6 worm cellular contexts compared by ENCODE assay signal in genomic region chrV:10693749-10694148, ce11.
A peak's percentile ranks its signal among the peaks of the same experiment; 100 is the strongest.
TF ChIP-seq lines count a peak whose summit lies in the region.

No protein-coding gene starts in this region.

TF ChIP-seq in whole organism, L1 larva, 84 proteins besides CTCF, POLR2A, EP300 and RAD21 (continues in another document):
- no peak for TF ChIP-seq lir-3 (tag; optimal IDR thresholded peaks at IDR 0.05; lab: Kevin White, UChicago; ENCODE audit: poor library complexity)
- TF ChIP-seq egl-27 (tag; optimal IDR thresholded peaks at IDR 0.05; lab: Kevin White, UChicago), result no peak
- no peak for TF ChIP-seq mef-2 (tag; optimal IDR thresholded peaks at IDR 0.05; lab: Kevin White, UChicago)
- peak in 1 of 2 experiments; percentile 1 for TF ChIP-seq lsy-2 (tag; optimal IDR thresholded peaks at IDR 0.05; lab: Kevin White, UChicago)
- TF ChIP-seq hlh-17 (GFP tag; optimal IDR thresholded peaks at IDR 0.05; lab: Kevin White, UChicago; ENCODE audit: borderline replicate concordance), result no peak
- TF ChIP-seq egl-13 (tag; optimal IDR thresholded peaks at IDR 0.05; lab: Kevin White, UChicago), result no peak
- TF ChIP-seq aha-1 (tag; optimal IDR thresholded peaks at IDR 0.05; lab: Kevin White, UChicago), result no peak
- no peak for TF ChIP-seq pax-3 (tag; optimal IDR thresholded peaks at IDR 0.05; lab: Kevin White, UChicago)
- TF ChIP-seq sptf-1 (tag; optimal IDR thresholded peaks at IDR 0.05; lab: Kevin White, UChicago), result no peak
- TF ChIP-seq nhr-77 (tag; optimal IDR thresholded peaks at IDR 0.05; lab: Kevin White, UChicago), result no peak
- no peak for TF ChIP-seq skn-1 (tag; optimal IDR thresholded peaks at IDR 0.05; lab: Kevin White, UChicago)
- no peak for TF ChIP-seq ets-5 (GFP tag; IDR thresholded peaks at IDR 0.05; lab: Robert Waterston, UW)
- no peak for TF ChIP-seq mab-9 (GFP tag; IDR thresholded peaks at IDR 0.05; lab: Robert Waterston, UW)
- no peak for TF ChIP-seq nhr-90 (tag; optimal IDR thresholded peaks at IDR 0.05; lab: Kevin White, UChicago; ENCODE audit: poor library complexity)
- no peak for TF ChIP-seq nhr-237 (tag; optimal IDR thresholded peaks at IDR 0.05; lab: Kevin White, UChicago)

TF ChIP-seq in whole organism, L2 larva, 48 proteins besides CTCF, POLR2A, EP300 and RAD21 (continues in another document):
- TF ChIP-seq mdl-1 (tag; optimal IDR thresholded peaks at IDR 0.05; lab: Kevin White, UChicago) (no peak), dmd-4 (tag; optimal IDR thresholded peaks at IDR 0.05; lab: Kevin White, UChicago) (no peak), nhr-11 (tag; optimal IDR thresholded peaks at IDR 0.05; lab: Kevin White, UChicago) (no peak), Y55F3AM.14 (GFP tag; optimal IDR thresholded peaks at IDR 0.05; lab: Kevin White, UChicago) (no peak), egl-27 (tag; optimal IDR thresholded peaks at IDR 0.05; lab: Kevin White, UChicago) (peak; percentile 23), fos-1 (tag; optimal IDR thresholded peaks at IDR 0.05; lab: Kevin White, UChicago) (peak; percentile 95), snpc-4 (tag; optimal IDR thresholded peaks at IDR 0.05; lab: Kevin White, UChicago) (no peak), lin-11 (tag; optimal IDR thresholded peaks at IDR 0.05; lab: Kevin White, UChicago) (no peak), aly-2 (tag; optimal IDR thresholded peaks at IDR 0.05; lab: Kevin White, UChicago) (no peak), alr-1 (tag; optimal IDR thresholded peaks at IDR 0.05; lab: Kevin White, UChicago) (no peak), peb-1 (tag; optimal IDR thresholded peaks at IDR 0.05; lab: Kevin White, UChicago) (no peak), nhr-10 (tag; optimal IDR thresholded peaks at IDR 0.05; lab: Kevin White, UChicago) (no peak), ceh-82 (tag; optimal IDR thresholded peaks at IDR 0.05; lab: Kevin White, UChicago) (no peak), gmeb-1 (tag; optimal IDR thresholded peaks at IDR 0.05; lab: Kevin White, UChicago) (peak; percentile 46), elt-1 (tag; optimal IDR thresholded peaks at IDR 0.05; lab: Kevin White, UChicago) (no peak), ZK546.5 (tag; optimal IDR thresholded peaks at IDR 0.05; lab: Kevin White, UChicago) (no peak), elt-3 (tag; optimal IDR thresholded peaks at IDR 0.05; lab: Kevin White, UChicago) (no peak)

TF ChIP-seq in whole organism, L3 larva, 47 proteins besides CTCF, POLR2A, EP300 and RAD21 (continues in another document):
- TF ChIP-seq nhr-237 (tag; optimal IDR thresholded peaks at IDR 0.05; lab: Kevin White, UChicago) (no peak), nhr-23 (tag; optimal IDR thresholded peaks at IDR 0.05; lab: Kevin White, UChicago) (no peak), nhr-25 (tag; optimal IDR thresholded peaks at IDR 0.05; lab: Kevin White, UChicago) (no peak), egl-5 (tag; optimal IDR thresholded peaks at IDR 0.05; lab: Kevin White, UChicago) (no peak), pqm-1 (tag; optimal IDR thresholded peaks at IDR 0.05; lab: Kevin White, UChicago) (peak; percentile 99), zag-1 (tag; optimal IDR thresholded peaks at IDR 0.05; lab: Kevin White, UChicago) (no peak), lsy-12 (tag; optimal IDR thresholded peaks at IDR 0.05; lab: Kevin White, UChicago) (no peak), nhr-28 (tag; optimal IDR thresholded peaks at IDR 0.05; lab: Kevin White, UChicago) (no peak), hmg-11 (tag; optimal IDR thresholded peaks at IDR 0.05; lab: Kevin White, UChicago) (no peak), nhr-77 (tag; optimal IDR thresholded peaks at IDR 0.05; lab: Kevin White, UChicago) (no peak), nhr-12 (tag; optimal IDR thresholded peaks at IDR 0.05; lab: Kevin White, UChicago) (no peak), elt-2 (tag; optimal IDR thresholded peaks at IDR 0.05; lab: Kevin White, UChicago) (peak; percentile 99), unc-62 (GFP tag; optimal IDR thresholded peaks at IDR 0.05; lab: Kevin White, UChicago) (no peak), egl-27 (tag; optimal IDR thresholded peaks at IDR 0.05; lab: Kevin White, UChicago) (no peak), aly-2 (tag; optimal IDR thresholded peaks at IDR 0.05; lab: Kevin White, UChicago) (no peak), daf-12 (tag; optimal IDR thresholded peaks at IDR 0.05; lab: Kevin White, UChicago) (no peak), nhr-43 (tag; optimal IDR thresholded peaks at IDR 0.05; lab: Kevin White, UChicago; ENCODE audit: poor library complexity, severe bottlenecking) (no peak)

TF ChIP-seq in whole organism, L4 larva, 104 proteins besides CTCF, POLR2A, EP300 and RAD21 (continues in another document):
- TF ChIP-seq mep-1 (tag; optimal IDR thresholded peaks at IDR 0.05; lab: Kevin White, UChicago) (peak; percentile 4), unc-39 (tag; optimal IDR thresholded peaks at IDR 0.05; lab: Kevin White, UChicago) (no peak), lsy-2 (tag; optimal IDR thresholded peaks at IDR 0.05; lab: Kevin White, UChicago) (peak in 1 of 2 experiments; percentile 21), hlh-11 (tag; optimal IDR thresholded peaks at IDR 0.05; lab: Kevin White, UChicago) (peak; percentile 92), mdl-1 (tag; optimal IDR thresholded peaks at IDR 0.05; lab: Kevin White, UChicago) (peak in 1 of 2 experiments; percentile 72), pha-4 (GFP tag; IDR thresholded peaks at IDR 0.05; lab: Robert Waterston, UW) (0 out of 2 replicates have a peak, but pooled peaks have one; percentile 34), pha-4 (tag; optimal IDR thresholded peaks at IDR 0.05; lab: Kevin White, UChicago) (no peak), nhr-102 (tag; optimal IDR thresholded peaks at IDR 0.05; lab: Kevin White, UChicago) (peak; percentile 76), nhr-77 (tag; optimal IDR thresholded peaks at IDR 0.05; lab: Kevin White, UChicago) (peak; percentile 82), nhr-28 (tag; optimal IDR thresholded peaks at IDR 0.05; lab: Kevin White, UChicago) (peak; percentile 87), tra-1 (GFP tag; IDR thresholded peaks at IDR 0.05; lab: Robert Waterston, UW) (peak; percentile 80), lin-1 (GFP tag; IDR thresholded peaks at IDR 0.05; lab: Robert Waterston, UW) (peak; percentile 92), dmd-6 (GFP tag; IDR thresholded peaks at IDR 0.05; lab: Robert Waterston, UW) (peak; percentile 99), fos-1 (tag; optimal IDR thresholded peaks at IDR 0.05; lab: Kevin White, UChicago) (no peak), nhr-6 (tag; optimal IDR thresholded peaks at IDR 0.05; lab: Kevin White, UChicago) (no peak), zip-2 (tag; optimal IDR thresholded peaks at IDR 0.05; lab: Kevin White, UChicago) (no peak)

TF ChIP-seq in whole organism, late embryonic, 69 proteins besides CTCF, POLR2A, EP300 and RAD21:
- TF ChIP-seq nfya-1 (tag; optimal IDR thresholded peaks at IDR 0.05; lab: Kevin White, UChicago), result no peak
- no peak for TF ChIP-seq ceh-6 (GFP tag; optimal IDR thresholded peaks at IDR 0.05; lab: Kevin White, UChicago)
- no peak for TF ChIP-seq ceh-22 (tag; optimal IDR thresholded peaks at IDR 0.05; lab: Kevin White, UChicago)
- peak; percentile 84 for TF ChIP-seq elt-2 (tag; optimal IDR thresholded peaks at IDR 0.05; lab: Kevin White, UChicago)
- TF ChIP-seq pqm-1 (tag; optimal IDR thresholded peaks at IDR 0.05; lab: Kevin White, UChicago), result peak; percentile 42

TF ChIP-seq in whole organism, young adult, 124 proteins besides CTCF, POLR2A, EP300 and RAD21 (continues in another document):
- TF ChIP-seq mel-28 (tag; optimal IDR thresholded peaks at IDR 0.05; lab: Kevin White, UChicago; ENCODE audit: borderline replicate concordance) (no peak), bed-2 (GFP tag; IDR thresholded peaks at IDR 0.05; lab: Robert Waterston, UW) (no peak), somi-1 (GFP tag; optimal IDR thresholded peaks at IDR 0.05; lab: Kevin White, UChicago) (no peak), atf-7 (tag; optimal IDR thresholded peaks at IDR 0.05; lab: Kevin White, UChicago) (peak; percentile 75), snpc-1.1 (tag; optimal IDR thresholded peaks at IDR 0.05; lab: Kevin White, UChicago; ENCODE audit: insufficient read depth) (no peak), nfyb-1 (GFP tag; IDR thresholded peaks at IDR 0.05; lab: Robert Waterston, UW) (no peak), snpc-1.3 (tag; optimal IDR thresholded peaks at IDR 0.05; lab: Kevin White, UChicago; ENCODE audit: insufficient read depth) (no peak), let-607 (tag; optimal IDR thresholded peaks at IDR 0.05; lab: Kevin White, UChicago) (peak in 1 of 2 experiments; percentile 27), fkh-3 (tag; optimal IDR thresholded peaks at IDR 0.05; lab: Kevin White, UChicago) (no peak), hlh-12 (tag; optimal IDR thresholded peaks at IDR 0.05; lab: Kevin White, UChicago) (no peak), repo-1 (tag; optimal IDR thresholded peaks at IDR 0.05; lab: Kevin White, UChicago) (no peak), lir-1 (GFP tag; conservative IDR thresholded peaks at IDR 0.05; lab: Robert Waterston, UW) (no peak), snpc-4 (GFP tag; optimal IDR thresholded peaks at IDR 0.05; lab: Kevin White, UChicago) (no peak), snpc-4 (tag; optimal IDR thresholded peaks at IDR 0.05; lab: Kevin White, UChicago) (no peak), C17E4.6 (GFP tag; IDR thresholded peaks at IDR 0.05; lab: Robert Waterston, UW) (no peak), aptf-3 (GFP tag; IDR thresholded peaks at IDR 0.05; lab: Robert Waterston, UW) (no peak), mxl-1 (tag; optimal IDR thresholded peaks at IDR 0.05; lab: Kevin White, UChicago) (no peak), B0019.2 (GFP tag; conservative IDR thresholded peaks at IDR 0.05; lab: Robert Waterston, UW) (no peak), ccch-3 (GFP tag; optimal IDR thresholded peaks at IDR 0.05; lab: Kevin White, UChicago) (no peak), B0035.1 (tag; optimal IDR thresholded peaks at IDR 0.05; lab: Kevin White, UChicago) (no peak), chd-7 (tag; optimal IDR thresholded peaks at IDR 0.05; lab: Kevin White, UChicago) (no peak), him-1 (tag; optimal IDR thresholded peaks at IDR 0.05; lab: Kevin White, UChicago) (no peak), let-526 (GFP tag; IDR thresholded peaks at IDR 0.05; lab: Robert Waterston, UW) (no peak), pbrm-1 (GFP tag; IDR thresholded peaks at IDR 0.05; lab: Robert Waterston, UW) (no peak), hsf-1 (GFP tag; IDR thresholded peaks at IDR 0.05; lab: Robert Waterston, UW) (no peak), ceh-91 (GFP tag; IDR thresholded peaks at IDR 0.05; lab: Robert Waterston, UW) (no peak), athp-1 (tag; optimal IDR thresholded peaks at IDR 0.05; lab: Kevin White, UChicago) (no peak), dox-1 (GFP tag; IDR thresholded peaks at IDR 0.05; lab: Robert Waterston, UW) (no peak; the same call in 1 of the 2 replicates), lin-40 (tag; optimal IDR thresholded peaks at IDR 0.05; lab: Kevin White, UChicago) (no peak), unc-62 (GFP tag; optimal IDR thresholded peaks at IDR 0.05; lab: Kevin White, UChicago) (peak; percentile 58), madf-6 (GFP tag; IDR thresholded peaks at IDR 0.05; lab: Robert Waterston, UW) (no peak), D2030.7 (GFP tag; IDR thresholded peaks at IDR 0.05; lab: Robert Waterston, UW) (no peak), ztf-18 (tag; optimal IDR thresholded peaks at IDR 0.05; lab: Kevin White, UChicago) (no peak), unc-130 (GFP tag; optimal IDR thresholded peaks at IDR 0.05; lab: Kevin White, UChicago) (no peak)
